Worm (Caenorhabditis elegans) whole organism, young adult: ENCODE data around the gene srh-92.
A peak's percentile ranks its signal among the peaks of the same experiment; 100 is the strongest.

Experiments
- B0035.1 ChIP-seq: sonication (generic microtip); optimal IDR thresholded peaks from 2 replicates; lab custom pipeline; 2016; ENCODE audit warnings: missing genetic modification characterization, mild to moderate bottlenecking, missing compliant biosample characterization, missing genotype, missing genetic modification reagents
- B0261.1 ChIP-seq: sonication (generic microtip); optimal IDR thresholded peaks from 2 replicates; lab custom pipeline; 2016; ENCODE audit warnings: mild to moderate bottlenecking, missing genetic modification characterization, moderate library complexity, missing compliant biosample characterization
- C17E4.6 ChIP-seq: fragments of 200-800 bp; sonication (Bioruptor generic); IDR thresholded peaks from 2 replicates; pipeline ENCODE4 v1.3.6; 2022; ENCODE audit warnings: missing genetic modification reagents, missing genetic modification characterization, missing compliant biosample characterization
- F37B4.10 ChIP-seq: fragments of 200-800 bp; sonication (Bioruptor generic); IDR thresholded peaks from 2 replicates; pipeline ENCODE4 v1.3.6; 2022; ENCODE audit warnings: missing genetic modification characterization, missing compliant biosample characterization
- F39B2.1 ChIP-seq: fragments of 200-800 bp; sonication (Bioruptor generic); IDR thresholded peaks from 2 replicates; pipeline ENCODE4 v1.3.6; 2022; ENCODE audit warnings: missing genetic modification reagents, missing genetic modification characterization, missing compliant biosample characterization
- Y67H2A.10 ChIP-seq: fragments of 200-800 bp; sonication (Bioruptor generic); conservative IDR thresholded peaks from 2 replicates; pipeline ENCODE4 v1.3.6; 2022; ENCODE audit warnings: missing genetic modification reagents, missing genetic modification characterization, missing compliant biosample characterization
- Y95B8A.8 ChIP-seq: fragments of 200-800 bp; sonication (Bioruptor generic); IDR thresholded peaks from 2 replicates; pipeline ENCODE4 v1.3.6; 2022; ENCODE audit warnings: missing genetic modification reagents, missing genetic modification characterization, missing compliant biosample characterization
- attf-3 ChIP-seq: fragments of 200-800 bp; sonication (Bioruptor generic); conservative IDR thresholded peaks from 2 replicates; pipeline ENCODE4 v1.3.6; 2022; ENCODE audit warnings: missing genetic modification reagents, missing genetic modification characterization, missing compliant biosample characterization
- bed-1 ChIP-seq: fragments of 200-800 bp; sonication (Bioruptor generic); IDR thresholded peaks from 2 replicates; pipeline ENCODE4 v1.3.6; 2022; ENCODE audit warnings: missing genetic modification reagents, missing genetic modification characterization, missing compliant biosample characterization
- bed-2 ChIP-seq: fragments of 200-800 bp; sonication (Bioruptor generic); IDR thresholded peaks from 2 replicates; pipeline ENCODE4 v1.3.6; 2022; ENCODE audit warnings: missing genetic modification reagents, missing genetic modification characterization, missing compliant biosample characterization
- cebp-1 ChIP-seq, 2 experiments: fragments of 200-800 bp in 1 of 2; sonication (Bioruptor generic) in 1 of 2; sonication (generic microtip) in 1 of 2; IDR thresholded peaks in 1 of 2; optimal IDR thresholded peaks in 1 of 2; 2 replicates each; pipeline versions ENCODE4 v1.3.6 to Lab custom; 2017 to 2022; ENCODE audit warnings: missing compliant biosample characterization in 2 of 2, missing genetic modification characterization in 2 of 2, mild to moderate bottlenecking in 1 of 2, missing genetic modification reagents in 1 of 2, moderate library complexity in 1 of 2
- dpff-1 ChIP-seq: sonication (generic microtip); optimal IDR thresholded peaks from 2 replicates; lab custom pipeline; 2017; ENCODE audit warnings: mild to moderate bottlenecking, missing genetic modification characterization, missing compliant biosample characterization
- egl-18 ChIP-seq: fragments of 200-800 bp; sonication (Bioruptor generic); IDR thresholded peaks from 2 replicates; pipeline ENCODE4 v1.3.6; 2022; ENCODE audit warnings: missing genetic modification reagents, missing genetic modification characterization, missing compliant biosample characterization
- egl-44 ChIP-seq: fragments of 200-800 bp; sonication (Bioruptor generic); IDR thresholded peaks from 2 replicates; pipeline ENCODE4 v1.3.6; 2022; ENCODE audit warnings: missing genetic modification reagents, missing genetic modification characterization, missing compliant biosample characterization
- egrh-3 ChIP-seq: fragments of 200-800 bp; sonication (Bioruptor generic); IDR thresholded peaks from 2 replicates; pipeline ENCODE4 v1.3.6; 2022; ENCODE audit warnings: missing genetic modification reagents, missing genetic modification characterization, missing compliant biosample characterization
- ekl-4 ChIP-seq: fragments of 200-800 bp; sonication (Bioruptor generic); IDR thresholded peaks from 2 replicates; pipeline ENCODE4 v1.3.6; 2022; ENCODE audit warnings: missing genetic modification reagents, missing genetic modification characterization, missing compliant biosample characterization
- gei-17 ChIP-seq: fragments of 200-800 bp; sonication (Bioruptor generic); optimal IDR thresholded peaks from 2 replicates; lab custom pipeline; 2018; ENCODE audit warnings: mild to moderate bottlenecking, missing genetic modification characterization, missing compliant biosample characterization
- hmg-20 ChIP-seq: fragments of 200-800 bp; sonication (Bioruptor generic); IDR thresholded peaks from 2 replicates; pipeline ENCODE4 v1.3.6; 2022; ENCODE audit warnings: missing genetic modification reagents, missing genetic modification characterization, missing compliant biosample characterization
- lin-26 ChIP-seq: fragments of 200-800 bp; sonication (Bioruptor generic); IDR thresholded peaks from 2 replicates; pipeline ENCODE4 v1.3.6; 2022; ENCODE audit warnings: missing genetic modification reagents, missing genetic modification characterization, missing compliant biosample characterization
- madf-3 ChIP-seq: fragments of 200-800 bp; sonication (Bioruptor generic); IDR thresholded peaks from 2 replicates; pipeline ENCODE4 v1.3.6; 2022; ENCODE audit warnings: missing genetic modification reagents, missing genetic modification characterization, missing compliant biosample characterization
- mes-4 ChIP-seq: sonication (generic microtip); optimal IDR thresholded peaks from 2 replicates; lab custom pipeline; 2016; ENCODE audit warnings: missing genotype, missing genetic modification characterization, missing compliant biosample characterization
- nhr-179 ChIP-seq: sonication (generic microtip); optimal IDR thresholded peaks from 2 replicates; lab custom pipeline; 2016; ENCODE audit warnings: mild to moderate bottlenecking, missing genetic modification characterization, missing compliant biosample characterization
- pbrm-1 ChIP-seq: fragments of 200-800 bp; sonication (Bioruptor generic); IDR thresholded peaks from 2 replicates; pipeline ENCODE4 v1.3.6; 2022; ENCODE audit warnings: missing genetic modification reagents, missing genetic modification characterization, missing compliant biosample characterization
- pha-4 ChIP-seq: fragments of 150-350 bp; sonication (generic microtip); optimal IDR thresholded peaks from 2 replicates; lab custom pipeline; 2014; ENCODE audit warnings: missing biosample characterization, missing genetic modification reagents, missing genetic modification characterization
- sea-2 ChIP-seq: fragments of 200-800 bp; sonication (Bioruptor generic); IDR thresholded peaks from 2 replicates; pipeline ENCODE4 v1.3.6; 2022; ENCODE audit warnings: missing genetic modification characterization, missing compliant biosample characterization
- snpc-1.1 ChIP-seq: sonication (generic microtip); optimal IDR thresholded peaks from 2 replicates; lab custom pipeline; 2017; ENCODE audit warnings: missing genetic modification characterization, mild to moderate bottlenecking, missing compliant biosample characterization, antibody characterized with exemption, moderate library complexity, missing genotype, missing genetic modification reagents; ENCODE audit not compliant: insufficient read depth
- snpc-3.4 ChIP-seq: sonication (generic microtip); optimal IDR thresholded peaks from 2 replicates; lab custom pipeline; 2017; ENCODE audit warnings: missing genetic modification characterization, mild to moderate bottlenecking, missing compliant biosample characterization, antibody characterized with exemption, moderate library complexity, missing genotype, missing genetic modification reagents
- ztf-25 ChIP-seq: fragments of 200-800 bp; sonication (Bioruptor generic); IDR thresholded peaks from 2 replicates; pipeline ENCODE4 v1.3.6; 2022; ENCODE audit warnings: missing genetic modification reagents, missing genetic modification characterization, missing compliant biosample characterization
- ztf-28 ChIP-seq: fragments of 200-800 bp; sonication (Bioruptor generic); IDR thresholded peaks from 2 replicates; pipeline ENCODE4 v1.3.6; 2022; ENCODE audit warnings: missing genetic modification reagents, missing genetic modification characterization, missing compliant biosample characterization
- ztf-6 ChIP-seq: fragments of 200-800 bp; sonication (Bioruptor generic); IDR thresholded peaks from 2 replicates; pipeline ENCODE4 v1.3.6; 2022; ENCODE audit warnings: missing genetic modification reagents, missing genetic modification characterization, missing compliant biosample characterization

Gene srh-92

DNA sequence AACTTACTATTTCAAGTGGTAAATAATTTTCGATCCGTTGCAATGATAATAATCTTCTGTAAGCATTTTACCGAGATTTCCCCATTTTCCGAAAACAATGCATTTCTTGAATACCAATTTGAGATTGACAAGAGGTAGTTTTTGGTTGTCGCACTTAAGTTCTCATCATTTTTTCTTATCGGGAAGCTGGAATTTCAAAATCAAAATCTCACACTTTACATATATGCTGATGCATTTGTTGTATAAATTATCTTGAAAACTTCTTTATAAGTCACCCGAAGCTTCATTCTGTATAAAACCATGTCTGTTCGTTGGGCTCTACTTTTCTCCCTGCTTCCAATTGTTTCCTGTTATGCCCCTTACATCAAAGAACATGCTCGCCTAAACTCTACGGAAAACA, 9.4 kb downstream of the srh-92 start, which contains the start of gene try-11:
Gene try-11 (plus strand): TSS at position 301 of the 400 bp plus-strand sequence.
- no peak for TF ChIP-seq C17E4.6 (GFP tag; lab: Robert Waterston, UW)
- TF ChIP-seq ekl-4 (GFP tag; lab: Robert Waterston, UW): no peak
- no peak for TF ChIP-seq snpc-3.4 (tag; lab: Kevin White, UChicago)
- TF ChIP-seq B0035.1: no peak
- TF ChIP-seq B0261.1: no peak
- no peak for TF ChIP-seq pha-4 (tag; lab: Kevin White, UChicago)
- no peak for TF ChIP-seq egrh-3 (GFP tag; lab: Robert Waterston, UW)
- TF ChIP-seq gei-17 (GFP tag; lab: Kevin White, UChicago): no peak
- no peak for TF ChIP-seq mes-4 (tag; lab: Kevin White, UChicago)
- TF ChIP-seq snpc-1.1 (tag; lab: Kevin White, UChicago): no peak
- no peak for TF ChIP-seq dpff-1 (tag; lab: Kevin White, UChicago)
- no peak for TF ChIP-seq Y95B8A.8 (GFP tag; lab: Robert Waterston, UW)
- TF ChIP-seq madf-3 (GFP tag; lab: Robert Waterston, UW): no peak
- TF ChIP-seq egl-44 (GFP tag; lab: Robert Waterston, UW): no peak
- TF ChIP-seq, all 124 proteins: peak for 0

- no peak for TF ChIP-seq hmg-20 (GFP tag; lab: Robert Waterston, UW)
Observed at ce11 chrV:7449303-7449827, 11.4 kb downstream of the srh-92 start, which contains the start of gene try-12. TSS of gene try-12 (plus strand) at chrV:7449353.

ce11 chrV:7446965-7447364, 13.8 kb downstream of the srh-92 start, which contains the start of gene F25E5.5:
TSS of gene F25E5.5 (plus strand) at chrV:7447265.
- TF ChIP-seq lin-26 (GFP tag; lab: Robert Waterston, UW): no peak
- TF ChIP-seq nhr-179: no peak
- no peak for TF ChIP-seq cebp-1 (GFP tag; IDR thresholded peaks at IDR 0.05; lab: Robert Waterston, UW)
- peak; percentile 4 for TF ChIP-seq cebp-1 (tag; optimal IDR thresholded peaks at IDR 0.05; lab: Kevin White, UChicago)

DNA sequence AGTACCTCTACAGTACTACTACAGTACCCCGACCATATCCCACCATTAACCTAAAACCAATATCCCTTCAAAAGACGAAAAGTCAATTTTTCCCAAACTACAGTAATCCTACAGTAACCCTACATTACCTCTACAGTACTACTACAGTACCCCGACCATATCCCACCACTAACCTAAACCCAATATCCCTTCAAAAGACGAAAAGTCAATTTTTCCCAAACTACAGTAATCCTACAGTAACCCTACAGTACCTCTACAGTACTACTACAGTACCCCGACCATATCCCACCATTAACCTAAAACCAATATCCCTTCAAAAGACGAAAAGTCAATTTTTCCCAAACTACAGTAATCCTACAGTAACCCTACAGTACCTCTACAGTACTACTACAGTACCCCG, 16.5 kb downstream of the srh-92 start, which contains the start of gene nhr-141:
Gene nhr-141 (plus strand): TSS at position 331 of the 400 bp plus-strand sequence.
- TF ChIP-seq madf-3 (GFP tag; lab: Robert Waterston, UW) (peak; percentile 65; the same call in 1 of the 2 replicates), egrh-3 (GFP tag; lab: Robert Waterston, UW) (peak; percentile 55)

DNA sequence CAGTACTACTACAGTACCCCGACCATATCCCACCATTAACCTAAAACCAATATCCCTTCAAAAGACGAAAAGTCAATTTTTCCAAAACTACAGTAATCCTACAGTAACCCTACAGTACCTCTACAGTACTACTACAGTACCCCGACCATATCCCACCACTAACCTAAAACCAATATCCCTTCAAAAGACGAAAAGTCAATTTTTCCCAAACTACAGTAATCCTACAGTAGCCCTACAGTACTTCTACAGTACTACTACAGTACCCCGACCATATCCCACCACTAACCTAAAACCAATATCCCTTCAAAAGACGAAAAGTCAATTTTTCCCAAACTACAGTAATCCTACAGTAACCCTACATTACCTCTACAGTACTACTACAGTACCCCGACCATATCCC, 17.3 kb downstream of the srh-92 start:
- TF ChIP-seq bed-2 (GFP tag; lab: Robert Waterston, UW) (peak; percentile 9; the same call in 1 of the 2 replicates), F37B4.10 (GFP tag; lab: Robert Waterston, UW) (peak; percentile 94; the same call in 1 of the 2 replicates), sea-2 (0 out of 2 replicates have a peak, but pooled peaks have one; percentile 33), ztf-28 (GFP tag; lab: Robert Waterston, UW) (0 out of 2 replicates have a peak, but pooled peaks have one; percentile 43), pbrm-1 (0 out of 2 replicates have a peak, but pooled peaks have one; percentile 34), ztf-6 (GFP tag; lab: Robert Waterston, UW) (0 out of 2 replicates have a peak, but pooled peaks have one; percentile 35), F39B2.1 (GFP tag; lab: Robert Waterston, UW) (0 out of 2 replicates have a peak, but pooled peaks have one; percentile 51), bed-1 (0 out of 2 replicates have a peak, but pooled peaks have one; percentile 20), egrh-3 (GFP tag; lab: Robert Waterston, UW) (peak; percentile 88), ztf-25 (0 out of 2 replicates have a peak, but pooled peaks have one; percentile 75), ekl-4 (GFP tag; lab: Robert Waterston, UW) (peak; percentile 21; the same call in 1 of the 2 replicates), Y67H2A.10 (GFP tag; lab: Robert Waterston, UW) (peak; percentile 19; the same call in 1 of the 2 replicates), attf-3 (GFP tag; lab: Robert Waterston, UW) (peak; percentile 62), egl-18 (GFP tag; lab: Robert Waterston, UW) (0 out of 2 replicates have a peak, but pooled peaks have one; percentile 53)
